Worm (Caenorhabditis elegans) whole organism, young adult: ENCODE results near the gene Y39A1A.24.

Experiments used
- B0019.2 ChIP-seq: fragments of 200-800 bp; sonication (Bioruptor generic); conservative IDR thresholded peaks from 2 replicates; pipeline ENCODE4 v1.3.6; 2022; ENCODE audit warnings: missing genetic modification reagents, missing genetic modification characterization, missing compliant biosample characterization
- B0035.1 ChIP-seq: sonication (generic microtip); optimal IDR thresholded peaks from 2 replicates; lab custom pipeline; 2016; ENCODE audit warnings: missing genetic modification characterization, mild to moderate bottlenecking, missing compliant biosample characterization, missing genotype, missing genetic modification reagents
- C06A6.2 ChIP-seq: fragments of 200-800 bp; sonication (Bioruptor generic); conservative IDR thresholded peaks from 2 replicates; pipeline ENCODE4 v1.3.6; 2022; ENCODE audit warnings: missing genetic modification characterization, missing compliant biosample characterization
- F10E7.11 ChIP-seq: sonication (generic microtip); optimal IDR thresholded peaks from 2 replicates; lab custom pipeline; 2017; ENCODE audit warnings: mild to moderate bottlenecking, missing genetic modification characterization, moderate library complexity, missing compliant biosample characterization
- F33H1.4 ChIP-seq: fragments of 200-800 bp; sonication (Bioruptor generic); IDR thresholded peaks from 2 replicates; pipeline ENCODE4 v1.3.6; 2022; ENCODE audit warnings: missing genetic modification reagents, missing genetic modification characterization, missing compliant biosample characterization
- F49E8.2 ChIP-seq: sonication (generic microtip); optimal IDR thresholded peaks from 3 replicates; lab custom pipeline; 2017; ENCODE audit warnings: missing genetic modification characterization, mild to moderate bottlenecking, missing compliant biosample characterization, antibody characterized with exemption, moderate library complexity; ENCODE audit not compliant: insufficient read depth
- F57A8.1 ChIP-seq: fragments of 200-800 bp; sonication (Bioruptor generic); optimal IDR thresholded peaks from 2 replicates; lab custom pipeline; 2018; ENCODE audit warnings: mild to moderate bottlenecking, missing genetic modification characterization, moderate library complexity, missing compliant biosample characterization
- K12H6.12 ChIP-seq: fragments of 200-800 bp; sonication (Bioruptor generic); optimal IDR thresholded peaks from 2 replicates; lab custom pipeline; 2018; ENCODE audit warnings: mild to moderate bottlenecking, missing genetic modification characterization, missing compliant biosample characterization
- Y53G8AR.9 ChIP-seq: fragments of 200-800 bp; sonication (Bioruptor generic); conservative IDR thresholded peaks from 2 replicates; pipeline ENCODE4 v1.3.6; 2022; ENCODE audit warnings: missing genetic modification reagents, missing genetic modification characterization, missing compliant biosample characterization
- Y79H2A.3 ChIP-seq: fragments of 200-800 bp; sonication (Bioruptor generic); conservative IDR thresholded peaks from 2 replicates; pipeline ENCODE4 v1.3.6; 2022; ENCODE audit warnings: missing genetic modification reagents, missing genetic modification characterization, missing compliant biosample characterization
- aptf-2 ChIP-seq: fragments of 200-800 bp; sonication (Bioruptor generic); conservative IDR thresholded peaks from 2 replicates; pipeline ENCODE4 v1.3.6; 2022; ENCODE audit warnings: missing genetic modification reagents, missing genetic modification characterization, missing compliant biosample characterization
- aptf-3 ChIP-seq: fragments of 200-800 bp; sonication (Bioruptor generic); IDR thresholded peaks from 2 replicates; pipeline ENCODE4 v1.3.6; 2022; ENCODE audit warnings: missing genetic modification characterization, missing compliant biosample characterization
- athp-1 ChIP-seq: sonication (generic microtip); optimal IDR thresholded peaks from 2 replicates; lab custom pipeline; 2017; ENCODE audit warnings: mild to moderate bottlenecking, missing genetic modification characterization, missing compliant biosample characterization
- ceh-40 ChIP-seq: fragments of 200-800 bp; sonication (Bioruptor generic); IDR thresholded peaks from 2 replicates; pipeline ENCODE4 v1.3.6; 2022; ENCODE audit warnings: missing genetic modification characterization, missing compliant biosample characterization
- ceh-79 ChIP-seq: sonication (generic microtip); optimal IDR thresholded peaks from 2 replicates; lab custom pipeline; 2017; ENCODE audit warnings: mild to moderate bottlenecking, missing genetic modification characterization, missing compliant biosample characterization
- dpff-1 ChIP-seq: sonication (generic microtip); optimal IDR thresholded peaks from 2 replicates; lab custom pipeline; 2017; ENCODE audit warnings: mild to moderate bottlenecking, missing genetic modification characterization, missing compliant biosample characterization
- egl-18 ChIP-seq: fragments of 200-800 bp; sonication (Bioruptor generic); IDR thresholded peaks from 2 replicates; pipeline ENCODE4 v1.3.6; 2022; ENCODE audit warnings: missing genetic modification reagents, missing genetic modification characterization, missing compliant biosample characterization
- hlh-12 ChIP-seq: sonication (generic microtip); optimal IDR thresholded peaks from 2 replicates; lab custom pipeline; 2016; ENCODE audit warnings: missing genetic modification characterization, missing compliant biosample characterization
- hmg-1.2 ChIP-seq: fragments of 200-800 bp; sonication (Bioruptor generic); IDR thresholded peaks from 2 replicates; pipeline ENCODE4 v1.3.6; 2022; ENCODE audit warnings: missing genetic modification reagents, missing genetic modification characterization, missing compliant biosample characterization
- hmg-20 ChIP-seq: fragments of 200-800 bp; sonication (Bioruptor generic); IDR thresholded peaks from 2 replicates; pipeline ENCODE4 v1.3.6; 2022; ENCODE audit warnings: missing genetic modification reagents, missing genetic modification characterization, missing compliant biosample characterization
- hrde-1 ChIP-seq: sonication (generic microtip); optimal IDR thresholded peaks from 2 replicates; lab custom pipeline; 2016; ENCODE audit warnings: missing genetic modification characterization, mild to moderate bottlenecking, missing compliant biosample characterization, moderate library complexity, missing genotype, missing genetic modification reagents, borderline replicate concordance
- let-607 ChIP-seq, 2 experiments: fragments of 200-800 bp in 1 of 2; sonication (Bioruptor generic) in 1 of 2; sonication (generic microtip) in 1 of 2; optimal IDR thresholded peaks; 2 replicates each; lab custom pipeline; 2016 to 2018; ENCODE audit warnings: mild to moderate bottlenecking in 2 of 2, missing compliant biosample characterization in 2 of 2, missing genetic modification characterization in 2 of 2, moderate library complexity in 2 of 2, missing genotype in 1 of 2
- lin-54 ChIP-seq: fragments of 200-800 bp; sonication (Bioruptor generic); optimal IDR thresholded peaks from 2 replicates; lab custom pipeline; 2018; ENCODE audit warnings: mild to moderate bottlenecking, missing genetic modification characterization, missing compliant biosample characterization
- lir-1 ChIP-seq: fragments of 200-800 bp; sonication (Bioruptor generic); conservative IDR thresholded peaks from 2 replicates; pipeline ENCODE4 v1.3.6; 2022; ENCODE audit warnings: missing genetic modification reagents, missing genetic modification characterization, missing compliant biosample characterization
- madf-6 ChIP-seq: fragments of 200-800 bp; sonication (Bioruptor generic); IDR thresholded peaks from 2 replicates; pipeline ENCODE4 v1.3.6; 2022; ENCODE audit warnings: missing genetic modification reagents, missing genetic modification characterization, missing compliant biosample characterization
- mcd-1 ChIP-seq: fragments of 200-800 bp; sonication (Bioruptor generic); IDR thresholded peaks from 2 replicates; pipeline ENCODE4 v1.3.6; 2022; ENCODE audit warnings: missing genetic modification reagents, missing genetic modification characterization, missing compliant biosample characterization
- mel-28 ChIP-seq: sonication (generic microtip); optimal IDR thresholded peaks from 2 replicates; lab custom pipeline; 2016; ENCODE audit warnings: borderline replicate concordance, mild to moderate bottlenecking, missing genetic modification characterization, missing compliant biosample characterization
- mxl-1 ChIP-seq: sonication (generic microtip); optimal IDR thresholded peaks from 2 replicates; lab custom pipeline; 2016; ENCODE audit warnings: missing genetic modification characterization, missing compliant biosample characterization
- nfya-1 ChIP-seq: sonication (generic microtip); optimal IDR thresholded peaks from 2 replicates; lab custom pipeline; 2017; ENCODE audit warnings: antibody characterized with exemption, missing compliant biosample characterization, missing genetic modification characterization, borderline replicate concordance; ENCODE audit not compliant: insufficient read depth
- nfya-2 ChIP-seq: fragments of 200-800 bp; sonication (Bioruptor generic); IDR thresholded peaks from 2 replicates; pipeline ENCODE4 v1.3.6; 2022; ENCODE audit warnings: missing genetic modification reagents, missing genetic modification characterization, missing compliant biosample characterization
- nhr-80 ChIP-seq: sonication (generic microtip); optimal IDR thresholded peaks from 2 replicates; lab custom pipeline; 2016; ENCODE audit warnings: missing genetic modification characterization, missing compliant biosample characterization
- nhr-90 ChIP-seq: sonication (generic microtip); optimal IDR thresholded peaks from 2 replicates; lab custom pipeline; 2016; ENCODE audit warnings: missing genotype, mild to moderate bottlenecking, missing genetic modification characterization, missing compliant biosample characterization
- rec-8 ChIP-seq, 2 experiments: sonication (generic microtip); optimal IDR thresholded peaks; 2 replicates each; lab custom pipeline; 2016; ENCODE audit warnings: mild to moderate bottlenecking in 2 of 2, missing genetic modification characterization in 2 of 2, missing genetic modification reagents in 2 of 2, missing genotype in 2 of 2, missing biosample characterization in 1 of 2, missing compliant biosample characterization in 1 of 2, moderate library complexity in 1 of 2
- snpc-1.3 ChIP-seq: sonication (generic microtip); optimal IDR thresholded peaks from 2 replicates; lab custom pipeline; 2017; ENCODE audit warnings: missing genetic modification characterization, mild to moderate bottlenecking, missing compliant biosample characterization, antibody characterized with exemption, moderate library complexity, missing genotype, missing genetic modification reagents; ENCODE audit not compliant: insufficient read depth
- sptf-2 ChIP-seq: fragments of 200-800 bp; sonication (Bioruptor generic); optimal IDR thresholded peaks from 2 replicates; lab custom pipeline; 2018; ENCODE audit warnings: mild to moderate bottlenecking, missing genetic modification characterization, missing compliant biosample characterization
- tbx-9 ChIP-seq: sonication (generic microtip); optimal IDR thresholded peaks from 2 replicates; lab custom pipeline; 2016; ENCODE audit warnings: borderline replicate concordance, missing genetic modification characterization, inconsistent platforms, missing compliant biosample characterization
- unc-130 ChIP-seq: sonication (generic microtip); optimal IDR thresholded peaks from 2 replicates; lab custom pipeline; 2016; ENCODE audit warnings: missing genetic modification reagents, missing genetic modification characterization, missing compliant biosample characterization
- xnd-1 ChIP-seq: sonication (generic microtip); optimal IDR thresholded peaks from 2 replicates; lab custom pipeline; 2016; ENCODE audit warnings: missing genotype, missing genetic modification reagents, missing genetic modification characterization, missing compliant biosample characterization
- ztf-18 ChIP-seq: sonication (generic microtip); optimal IDR thresholded peaks from 2 replicates; lab custom pipeline; 2016; ENCODE audit warnings: missing genotype, mild to moderate bottlenecking, missing genetic modification characterization, missing compliant biosample characterization
- ztf-25 ChIP-seq: fragments of 200-800 bp; sonication (Bioruptor generic); IDR thresholded peaks from 2 replicates; pipeline ENCODE4 v1.3.6; 2022; ENCODE audit warnings: missing genetic modification reagents, missing genetic modification characterization, missing compliant biosample characterization

Gene Y39A1A.24

DNA sequence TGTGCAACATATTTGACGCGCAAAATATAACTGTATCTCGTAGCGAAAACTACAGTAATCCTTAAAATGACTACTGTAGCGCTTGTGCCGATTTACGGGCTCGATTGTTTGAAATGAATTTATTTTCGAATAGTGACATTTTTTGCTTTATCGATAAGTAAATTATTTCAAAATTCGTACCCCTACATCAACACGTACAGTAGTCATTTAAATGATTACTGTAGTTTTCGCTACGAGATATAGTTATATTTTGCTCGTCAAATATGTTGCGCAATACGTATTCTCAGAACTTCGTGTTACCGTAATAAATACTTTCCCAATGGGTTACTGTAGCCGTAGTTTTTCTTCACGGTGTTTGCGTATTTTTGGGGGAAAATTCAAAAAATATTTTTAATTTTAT lies 40.4 kb downstream of the Y39A1A.24 start:
- no peak for TF ChIP-seq ceh-40 (GFP tag; lab: Robert Waterston, UW)
- TF ChIP-seq rec-8 (tag; optimal IDR thresholded peaks at IDR 0.05; lab: Kevin White, UChicago) = no peak

DNA sequence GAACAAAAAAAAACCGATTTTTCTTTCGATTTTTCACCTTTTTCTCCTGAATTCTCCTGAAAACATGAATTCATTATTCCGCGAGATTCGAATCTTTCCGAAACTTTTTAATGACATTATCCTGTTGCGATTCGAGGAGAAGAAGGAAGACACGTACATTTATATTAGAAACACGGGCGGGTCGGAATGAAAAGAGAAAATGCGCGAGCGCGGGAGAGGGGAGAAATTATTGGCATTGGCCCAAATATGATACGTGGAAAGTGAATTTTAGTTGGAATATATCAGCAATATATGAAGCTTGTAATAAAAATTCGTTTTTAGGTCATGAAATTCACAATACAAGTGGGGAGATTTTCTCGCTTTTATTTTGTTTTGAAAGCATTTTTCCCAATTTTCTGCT lies 41.0 kb downstream of the Y39A1A.24 start:
- TF ChIP-seq madf-6 (no peak), mxl-1 (no peak), ztf-25 (GFP tag; lab: Robert Waterston, UW) (no peak), C06A6.2 (GFP tag; lab: Robert Waterston, UW) (no peak), ceh-79 (no peak), B0019.2 (GFP tag; lab: Robert Waterston, UW) (no peak), Y79H2A.3 (no peak), dpff-1 (tag; lab: Kevin White, UChicago) (no peak), tbx-9 (no peak), athp-1 (tag; lab: Kevin White, UChicago) (no peak), egl-18 (GFP tag; lab: Robert Waterston, UW) (no peak), mel-28 (tag; lab: Kevin White, UChicago) (no peak), ztf-18 (tag; lab: Kevin White, UChicago) (no peak), mcd-1 (GFP tag; lab: Robert Waterston, UW) (no peak), unc-130 (GFP tag; lab: Kevin White, UChicago) (no peak), hmg-1.2 (no peak)

DNA sequence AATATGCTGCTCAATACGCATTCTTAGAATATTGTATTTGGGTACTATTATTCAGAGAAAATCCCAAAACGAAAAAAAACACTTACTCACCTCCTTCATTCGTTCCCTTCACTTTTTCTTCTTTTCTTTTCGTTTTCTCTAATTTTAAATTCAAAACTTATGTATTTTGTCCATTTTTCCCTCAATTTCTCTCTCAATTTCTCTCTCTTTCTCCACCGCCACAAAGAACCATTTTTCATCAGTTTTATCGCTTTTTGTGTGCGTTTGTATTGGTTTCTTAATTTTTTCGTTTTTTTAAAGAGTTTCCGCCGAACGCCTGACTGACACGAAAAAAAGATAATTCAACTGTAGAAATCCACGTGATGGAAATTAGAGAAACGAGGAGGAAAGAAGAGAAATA lies 42.3 kb downstream of the Y39A1A.24 start, which contains the start of gene cnt-2:
cnt-2 (plus strand) TSS at position 301 of the 400 bp plus-strand sequence.
- no peak for TF ChIP-seq snpc-1.3
- no peak for TF ChIP-seq nfya-2 (GFP tag; lab: Robert Waterston, UW)
- no peak for TF ChIP-seq xnd-1 (tag; lab: Kevin White, UChicago)
- no peak for TF ChIP-seq aptf-2 (GFP tag; lab: Robert Waterston, UW)
- TF ChIP-seq K12H6.12 (tag; lab: Kevin White, UChicago) = no peak

DNA sequence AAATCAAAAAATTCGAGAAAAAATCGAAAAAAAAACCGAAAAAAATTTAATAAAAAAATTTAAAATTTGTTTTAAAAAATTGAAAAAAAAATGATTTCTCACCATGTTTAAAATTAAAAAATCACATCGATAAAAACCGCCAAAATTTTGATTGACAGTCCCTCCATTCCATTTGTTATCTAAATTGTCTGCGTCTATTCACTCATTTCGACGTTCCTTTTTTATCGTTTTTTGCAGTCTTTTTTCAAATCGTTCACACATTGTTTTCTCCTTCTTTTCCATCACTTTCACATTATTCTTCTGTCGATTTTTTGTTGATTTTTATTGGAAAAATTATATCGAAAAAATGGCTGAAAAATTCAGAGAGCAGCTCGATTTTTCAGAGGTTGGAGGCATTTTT lies 43.6 kb downstream of the Y39A1A.24 start:
- no peak for TF ChIP-seq hrde-1 (tag; lab: Kevin White, UChicago)
- TF ChIP-seq F57A8.1 (GFP tag; lab: Kevin White, UChicago) = no peak
- TF ChIP-seq nfya-1 = no peak
- peak; percentile 67 to 85 for TF ChIP-seq let-607 (tag; optimal IDR thresholded peaks at IDR 0.05; lab: Kevin White, UChicago)
- no peak for TF ChIP-seq hmg-20 (GFP tag; lab: Robert Waterston, UW)
- peak; percentile 60 for TF ChIP-seq nhr-80 (tag; lab: Kevin White, UChicago)

DNA sequence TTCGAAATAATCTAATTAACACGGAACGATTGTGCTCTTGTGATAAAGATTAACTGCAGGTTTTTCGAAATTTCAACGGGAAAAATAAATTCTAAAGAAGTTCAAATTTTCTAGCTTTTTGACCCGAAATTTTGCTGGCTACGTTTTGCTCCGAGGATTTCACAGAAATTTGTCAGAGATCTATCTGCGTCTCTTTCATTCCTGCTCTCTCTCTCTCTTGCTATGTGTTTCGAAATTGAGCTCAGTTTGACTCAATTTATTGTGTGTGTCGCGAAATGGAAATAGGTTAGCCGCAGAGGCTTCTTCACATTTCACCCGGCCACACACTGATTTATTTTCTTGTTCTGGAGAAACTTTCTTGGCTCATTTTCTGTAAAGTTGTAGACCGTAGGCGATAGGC lies 45.2 kb downstream of the Y39A1A.24 start:
- TF ChIP-seq F49E8.2 (tag; lab: Kevin White, UChicago) (no peak), ztf-25 (GFP tag; lab: Robert Waterston, UW) (no peak), sptf-2 (GFP tag; lab: Kevin White, UChicago) (no peak), B0035.1 (tag; lab: Kevin White, UChicago) (no peak), F10E7.11 (tag; lab: Kevin White, UChicago) (no peak), lin-54 (no peak), hlh-12 (tag; lab: Kevin White, UChicago) (no peak), Y53G8AR.9 (GFP tag; lab: Robert Waterston, UW) (no peak), B0019.2 (GFP tag; lab: Robert Waterston, UW) (no peak), nhr-90 (tag; lab: Kevin White, UChicago) (no peak), aptf-3 (no peak), F33H1.4 (GFP tag; lab: Robert Waterston, UW) (no peak), lir-1 (GFP tag; lab: Robert Waterston, UW) (no peak)
